Worm (Caenorhabditis elegans): ENCODE data around the gene eif-1.A.

The eif-1.A gene

DNA sequence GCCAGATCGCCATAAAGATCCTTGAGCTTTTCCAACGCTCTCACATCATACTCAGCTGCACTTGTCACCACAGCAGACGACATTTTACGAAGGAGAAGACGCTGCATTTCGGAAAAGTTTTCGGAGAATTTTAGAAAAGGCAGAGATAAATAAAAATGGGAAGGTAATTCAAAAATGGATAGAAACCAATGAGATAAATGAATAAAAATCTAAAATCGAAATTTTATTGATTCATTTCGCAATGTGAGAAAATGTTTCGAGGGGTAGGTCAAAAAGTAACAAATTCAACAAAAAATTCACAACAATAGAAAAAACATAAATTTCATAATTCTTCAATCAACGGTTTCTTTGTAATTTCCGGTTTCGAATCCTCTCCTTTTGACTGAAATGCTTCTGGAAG is 4.2 kb upstream of the eif-1.A start, which contains the start of gene dpf-5:
TSS of gene dpf-5 (minus strand) at position 101 of the 400 bp plus-strand sequence.
- no peak for TF ChIP-seq blmp-1 (tag; optimal IDR thresholded peaks at IDR 0.05)
- TF ChIP-seq nhr-76 (tag; optimal IDR thresholded peaks at IDR 0.05), result no peak
- no peak for TF ChIP-seq mab-5 (tag; optimal IDR thresholded peaks at IDR 0.05)
- no peak for TF ChIP-seq ceh-39 (tag; optimal IDR thresholded peaks at IDR 0.05)
- no peak for TF ChIP-seq tbx-8 (GFP tag; optimal IDR thresholded peaks at IDR 0.05)
- TF ChIP-seq ces-1 (GFP tag; optimal IDR thresholded peaks at IDR 0.05), result no peak
- TF ChIP-seq unc-39 (tag; optimal IDR thresholded peaks at IDR 0.05), result no peak
- TF ChIP-seq pha-4 (tag; optimal IDR thresholded peaks at IDR 0.05), result no peak
- no peak for TF ChIP-seq cnd-1 (tag; optimal IDR thresholded peaks at IDR 0.05)
- no peak for TF ChIP-seq nhr-2 (tag; optimal IDR thresholded peaks at IDR 0.05)
- TF ChIP-seq elt-3 (tag; optimal IDR thresholded peaks at IDR 0.05), result no peak
- no peak for TF ChIP-seq sptf-1 (tag; optimal IDR thresholded peaks at IDR 0.05)
- no peak for TF ChIP-seq lin-32 (GFP tag; optimal IDR thresholded peaks at IDR 0.05)
- TF ChIP-seq mls-2 (tag; optimal IDR thresholded peaks at IDR 0.05), result no peak
- TF ChIP-seq snpc-4 (tag; optimal IDR thresholded peaks at IDR 0.05), result no peak
- TF ChIP-seq lin-13 (tag; optimal IDR thresholded peaks at IDR 0.05), result no peak
- no peak for TF ChIP-seq ztf-11 (tag; optimal IDR thresholded peaks at IDR 0.05)
- no peak for TF ChIP-seq hlh-1 (tag; optimal IDR thresholded peaks at IDR 0.05)

DNA sequence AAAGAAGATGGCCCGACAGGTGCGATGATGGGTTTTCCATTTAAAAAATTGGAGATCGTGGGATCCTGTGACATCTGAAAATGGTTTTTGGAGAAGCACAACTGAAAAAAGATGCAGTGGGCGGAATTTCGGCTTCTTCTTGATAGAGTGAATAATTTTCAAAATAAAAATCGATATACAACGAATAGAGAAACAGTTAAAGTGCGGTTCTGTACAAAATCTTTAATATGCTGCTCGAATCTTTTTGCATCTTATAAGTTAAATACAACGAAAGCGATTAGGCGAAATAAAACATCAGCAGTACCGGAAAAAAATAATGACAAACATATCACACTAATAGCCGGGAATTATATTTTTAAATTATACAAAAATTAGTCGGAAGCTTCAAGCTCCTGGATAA is 3.5 kb upstream of the eif-1.A start, which contains the start of gene H06H21.11:
TSS of gene H06H21.11 (minus strand) at position 101 of the 400 bp plus-strand sequence.
- TF ChIP-seq nhr-28 (tag; optimal IDR thresholded peaks at IDR 0.05) (no peak), nhr-237 (tag; optimal IDR thresholded peaks at IDR 0.05) (no peak), unc-62 (GFP tag; optimal IDR thresholded peaks at IDR 0.05) (no peak), mls-2 (tag; optimal IDR thresholded peaks at IDR 0.05) (no peak), pha-4 (tag; optimal IDR thresholded peaks at IDR 0.05) (no peak), sem-2 (GFP tag; optimal IDR thresholded peaks at IDR 0.05) (no peak)

DNA sequence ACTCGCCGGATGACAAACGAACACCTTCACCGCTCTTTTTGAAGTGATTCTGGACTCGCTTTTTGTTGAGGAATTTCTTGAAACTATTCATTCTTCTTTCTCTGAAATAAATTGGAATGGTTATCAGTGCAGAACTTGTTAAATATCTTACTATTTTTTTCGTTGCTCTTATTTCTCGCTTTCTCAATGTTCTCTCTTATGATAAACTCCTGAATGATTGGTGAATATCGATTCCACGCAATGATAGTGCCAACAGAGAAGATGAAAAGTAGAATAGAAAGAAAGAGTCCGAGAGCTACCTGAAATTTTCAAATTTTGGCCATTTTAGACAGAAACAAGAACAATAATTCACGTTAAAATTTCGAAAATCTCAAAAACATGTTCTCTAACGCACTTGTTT is 1.3 kb upstream of the eif-1.A start, which contains the start of gene ubxn-6:
TSS of gene ubxn-6 (minus strand) at position 101 of the 400 bp plus-strand sequence.
- TF ChIP-seq drap-1 (GFP tag; optimal IDR thresholded peaks at IDR 0.05) (no peak), nhr-12 (tag; optimal IDR thresholded peaks at IDR 0.05) (no peak), ceh-39 (tag; optimal IDR thresholded peaks at IDR 0.05) (no peak), flh-1 (GFP tag; optimal IDR thresholded peaks at IDR 0.05) (no peak), sptf-1 (tag; optimal IDR thresholded peaks at IDR 0.05) (no peak), lin-13 (tag; optimal IDR thresholded peaks at IDR 0.05) (no peak), elt-1 (tag; optimal IDR thresholded peaks at IDR 0.05; ENCODE audit: borderline replicate concordance, insufficient read depth) (no peak), zip-8 (tag; optimal IDR thresholded peaks at IDR 0.05) (no peak), bed-3 (GFP tag; optimal IDR thresholded peaks at IDR 0.05) (no peak)

DNA sequence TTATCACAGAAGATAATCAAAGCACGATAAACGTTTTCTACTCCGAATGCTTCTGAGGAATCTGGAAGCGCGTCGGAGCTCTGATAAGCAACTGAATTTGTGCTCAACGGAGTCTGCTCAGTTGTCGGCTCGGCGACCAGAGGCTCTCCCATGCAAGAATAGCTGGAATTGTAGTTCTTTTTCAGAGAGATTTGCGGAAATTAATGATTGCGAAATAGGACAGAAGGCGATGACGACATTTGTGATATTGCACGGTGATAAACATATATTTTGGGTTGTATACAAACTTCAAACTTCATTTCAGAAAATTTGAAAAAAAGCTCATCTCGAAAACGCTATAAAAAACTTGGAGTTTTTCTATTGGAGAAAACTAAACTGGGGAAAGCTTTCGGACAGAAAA is 921 bp upstream of the eif-1.A start, which contains the start of gene H06H21.37:
TSS of gene H06H21.37 (minus strand) at position 162 of the 400 bp plus-strand sequence.
- no peak for TF ChIP-seq tbx-8 (GFP tag; optimal IDR thresholded peaks at IDR 0.05)
- TF ChIP-seq unc-62 (GFP tag; optimal IDR thresholded peaks at IDR 0.05), result no peak
- no peak for TF ChIP-seq ceh-43 (GFP tag; optimal IDR thresholded peaks at IDR 0.05)
- no peak for TF ChIP-seq unc-39 (tag; optimal IDR thresholded peaks at IDR 0.05)
- no peak for TF ChIP-seq ces-1 (GFP tag; optimal IDR thresholded peaks at IDR 0.05)
- TF ChIP-seq blmp-1 (tag; optimal IDR thresholded peaks at IDR 0.05), result no peak
- TF ChIP-seq sptf-1 (tag; optimal IDR thresholded peaks at IDR 0.05), result no peak
- no peak for TF ChIP-seq lsy-2 (tag; optimal IDR thresholded peaks at IDR 0.05)
- TF ChIP-seq mep-1 (tag; optimal IDR thresholded peaks at IDR 0.05), result no peak
- TF ChIP-seq hlh-1 (tag; optimal IDR thresholded peaks at IDR 0.05), result no peak
- TF ChIP-seq M03D4.4 (tag; optimal IDR thresholded peaks at IDR 0.05), result no peak

DNA sequence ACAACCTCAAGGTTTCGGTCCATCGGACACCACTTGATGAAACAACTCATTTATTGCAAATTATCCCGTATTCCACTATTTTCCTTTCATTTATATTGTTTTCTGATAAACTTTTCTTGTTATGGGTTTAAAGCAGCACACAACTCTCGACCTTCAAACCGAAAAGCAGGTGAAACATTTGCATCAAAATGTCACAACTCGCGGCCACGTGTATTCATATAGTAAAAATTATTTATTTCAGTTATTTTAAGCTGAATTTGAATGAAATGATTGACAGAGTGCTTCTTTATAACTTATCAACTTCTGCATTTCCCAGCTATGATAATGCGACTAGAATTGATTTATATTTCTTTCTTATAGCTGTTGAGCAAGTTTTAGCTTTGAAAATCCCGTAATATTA is 1.1 kb downstream of the eif-1.A start, which contains the start of gene srw-95:
TSS of gene srw-95 (plus strand) at position 213 of the 400 bp plus-strand sequence.
- TF ChIP-seq ceh-83 (GFP tag; optimal IDR thresholded peaks at IDR 0.05) (no peak), blmp-1 (tag; optimal IDR thresholded peaks at IDR 0.05) (no peak), drap-1 (GFP tag; optimal IDR thresholded peaks at IDR 0.05) (no peak), flh-1 (GFP tag; optimal IDR thresholded peaks at IDR 0.05) (no peak), tbx-8 (GFP tag; optimal IDR thresholded peaks at IDR 0.05) (no peak), M03D4.4 (tag; optimal IDR thresholded peaks at IDR 0.05) (no peak), bed-3 (GFP tag; optimal IDR thresholded peaks at IDR 0.05) (no peak), mab-5 (tag; optimal IDR thresholded peaks at IDR 0.05) (no peak), elt-3 (tag; optimal IDR thresholded peaks at IDR 0.05) (no peak), pha-4 (tag; optimal IDR thresholded peaks at IDR 0.05) (no peak), hlh-1 (tag; optimal IDR thresholded peaks at IDR 0.05) (no peak), lsy-2 (tag; optimal IDR thresholded peaks at IDR 0.05) (no peak), cnd-1 (tag; optimal IDR thresholded peaks at IDR 0.05) (no peak), mls-2 (tag; optimal IDR thresholded peaks at IDR 0.05) (no peak), elt-1 (tag; optimal IDR thresholded peaks at IDR 0.05; ENCODE audit: borderline replicate concordance, insufficient read depth) (no peak), unc-62 (GFP tag; optimal IDR thresholded peaks at IDR 0.05) (no peak), unc-120 (tag; optimal IDR thresholded peaks at IDR 0.05; ENCODE audit: poor library complexity, severe bottlenecking) (no peak), sptf-1 (tag; optimal IDR thresholded peaks at IDR 0.05) (no peak), zip-8 (tag; optimal IDR thresholded peaks at IDR 0.05) (no peak), snpc-4 (tag; optimal IDR thresholded peaks at IDR 0.05) (no peak)
